Fruit fly (Drosophila melanogaster) whole organism, prepupa: ENCODE results near the gene CG17560.

Experiments
- CG10631 ChIP-seq: fragments of 200-800 bp; sonication (Bioruptor generic); optimal IDR thresholded peaks from 2 replicates; lab custom pipeline; 2016; ENCODE audit warnings: missing biosample characterization, missing genetic modification characterization
- CG11294 ChIP-seq: fragments of 200-800 bp; sonication (Bioruptor generic); IDR thresholded peaks from 2 replicates; pipeline ENCODE4 v1.3.6; 2022; ENCODE audit warnings: missing biosample characterization, missing genetic modification characterization
- CG11762 ChIP-seq: fragments of 200-800 bp; sonication (Bioruptor generic); optimal IDR thresholded peaks from 3 replicates; lab custom pipeline; 2016; ENCODE audit warnings: missing biosample characterization, missing genetic modification characterization; ENCODE audit not compliant: insufficient read depth
- CG15336 ChIP-seq: fragments of 200-800 bp; sonication (Bioruptor generic); IDR thresholded peaks from 2 replicates; pipeline ENCODE4 v1.3.6; 2022; ENCODE audit warnings: missing biosample characterization, missing genetic modification characterization
- CG1621 ChIP-seq: fragments of 200-800 bp; sonication (Bioruptor generic); optimal IDR thresholded peaks from 3 replicates; lab custom pipeline; 2018; ENCODE audit warnings: missing biosample characterization, mild to moderate bottlenecking, missing genetic modification characterization
- CG16779 ChIP-seq: fragments of 200-800 bp; sonication (Bioruptor generic); optimal IDR thresholded peaks from 3 replicates; lab custom pipeline; 2017; ENCODE audit warnings: missing biosample characterization, mild to moderate bottlenecking, missing genetic modification characterization
- CG31627 ChIP-seq: fragments of 200-800 bp; sonication (Bioruptor generic); optimal IDR thresholded peaks from 3 replicates; lab custom pipeline; 2016; ENCODE audit warnings: missing biosample characterization, missing genetic modification characterization
- CG32006 ChIP-seq: fragments of 200-800 bp; sonication (Bioruptor generic); optimal IDR thresholded peaks from 3 replicates; lab custom pipeline; 2017; ENCODE audit warnings: missing biosample characterization, mild to moderate bottlenecking, missing genetic modification characterization
- CG3919 ChIP-seq: fragments of 200-800 bp; sonication (Bioruptor generic); optimal IDR thresholded peaks from 3 replicates; lab custom pipeline; 2016; ENCODE audit warnings: missing biosample characterization, missing genetic modification characterization
- CG4318 ChIP-seq: fragments of 200-800 bp; sonication (Bioruptor generic); optimal IDR thresholded peaks from 3 replicates; lab custom pipeline; 2017; ENCODE audit warnings: missing biosample characterization, mild to moderate bottlenecking, missing genetic modification characterization
- CG6163 ChIP-seq: fragments of 200-800 bp; sonication (Bioruptor generic); IDR thresholded peaks from 3 replicates; pipeline ENCODE4 v1.3.6; 2022; ENCODE audit warnings: missing biosample characterization, missing genetic modification characterization
- CG6276 ChIP-seq: fragments of 200-800 bp; sonication (Bioruptor generic); optimal IDR thresholded peaks from 2 replicates; lab custom pipeline; 2017; ENCODE audit warnings: missing biosample characterization, mild to moderate bottlenecking, missing genetic modification characterization
- CG6792 ChIP-seq: fragments of 200-800 bp; sonication (Bioruptor generic); optimal IDR thresholded peaks from 3 replicates; lab custom pipeline; 2016; ENCODE audit warnings: missing biosample characterization, missing genetic modification characterization
- CG6854 ChIP-seq: fragments of 200-800 bp; sonication (Bioruptor generic); optimal IDR thresholded peaks from 2 replicates; lab custom pipeline; 2017; ENCODE audit warnings: missing biosample characterization, mild to moderate bottlenecking, missing genetic modification characterization
- CG7368 ChIP-seq: fragments of 200-800 bp; sonication (Bioruptor generic); optimal IDR thresholded peaks from 3 replicates; lab custom pipeline; 2016; ENCODE audit warnings: missing biosample characterization, missing genetic modification characterization
- CG8119 ChIP-seq: fragments of 200-800 bp; sonication (Bioruptor generic); IDR thresholded peaks from 3 replicates; pipeline ENCODE4 v1.3.6; 2022; ENCODE audit warnings: missing biosample characterization, missing genetic modification characterization
- CG8319 ChIP-seq: fragments of 200-800 bp; sonication (Bioruptor generic); optimal IDR thresholded peaks from 3 replicates; lab custom pipeline; 2016; ENCODE audit warnings: missing biosample characterization, missing genetic modification characterization
- Eip78C ChIP-seq: fragments of 200-800 bp; sonication (Bioruptor generic); peaks from one replicate; lab custom pipeline; 2016; ENCODE audit warnings: missing biosample characterization, missing genetic modification characterization
- Eip93F ChIP-seq: fragments of 200-800 bp; sonication (Bioruptor generic); optimal IDR thresholded peaks from 2 replicates; lab custom pipeline; 2016; ENCODE audit warnings: missing biosample characterization, mild to moderate bottlenecking, missing genetic modification characterization
- Ets21C ChIP-seq: fragments of 200-800 bp; sonication (Bioruptor generic); optimal IDR thresholded peaks from 3 replicates; lab custom pipeline; 2016; ENCODE audit warnings: missing biosample characterization, missing genetic modification characterization
- Ets96B ChIP-seq: fragments of 200-800 bp; optimal IDR thresholded peaks from 2 replicates; lab custom pipeline; 2019; ENCODE audit warnings: missing biosample characterization, mild to moderate bottlenecking, missing genetic modification characterization, moderate library complexity
- Gug ChIP-seq: fragments of 200-800 bp; sonication (Bioruptor generic); IDR thresholded peaks from 2 replicates; pipeline ENCODE4 v1.3.6; 2022; ENCODE audit warnings: missing biosample characterization, missing genetic modification characterization
- Hr4 ChIP-seq: fragments of 200-800 bp; sonication (Bioruptor generic); optimal IDR thresholded peaks from 3 replicates; lab custom pipeline; 2016; ENCODE audit warnings: missing biosample characterization, missing genetic modification characterization
- OdsH ChIP-seq: fragments of 200-800 bp; sonication (Bioruptor generic); optimal IDR thresholded peaks from 3 replicates; lab custom pipeline; 2016; ENCODE audit warnings: missing biosample characterization, missing genetic modification characterization
- Smox ChIP-seq: fragments of 200-800 bp; sonication (Bioruptor generic); optimal IDR thresholded peaks from 3 replicates; lab custom pipeline; 2016; ENCODE audit warnings: missing biosample characterization, missing genetic modification characterization
- Sox102F ChIP-seq: fragments of 200-800 bp; sonication (Bioruptor generic); optimal IDR thresholded peaks from 2 replicates; lab custom pipeline; 2016; ENCODE audit warnings: missing biosample characterization, mild to moderate bottlenecking, missing genetic modification characterization
- Sox14 ChIP-seq: fragments of 200-800 bp; sonication (Bioruptor generic); optimal IDR thresholded peaks from 3 replicates; lab custom pipeline; 2016; ENCODE audit warnings: missing biosample characterization, missing genetic modification characterization
- achi ChIP-seq: fragments of 200-800 bp; sonication (Bioruptor generic); optimal IDR thresholded peaks from 3 replicates; lab custom pipeline; 2016; ENCODE audit warnings: missing biosample characterization, missing genetic modification characterization
- eg ChIP-seq: fragments of 200-800 bp; sonication (Bioruptor generic); IDR thresholded peaks from 3 replicates; pipeline ENCODE4 v1.3.6; 2022; ENCODE audit warnings: missing biosample characterization, missing genetic modification characterization
- esn ChIP-seq: fragments of 200-800 bp; sonication (Bioruptor generic); optimal IDR thresholded peaks from 2 replicates; lab custom pipeline; 2016; ENCODE audit warnings: missing biosample characterization, mild to moderate bottlenecking, missing genetic modification characterization, moderate library complexity
- fd85E ChIP-seq: fragments of 200-800 bp; sonication (Bioruptor generic); optimal IDR thresholded peaks from 3 replicates; lab custom pipeline; 2016; ENCODE audit warnings: missing biosample characterization, missing genetic modification characterization
- fkh ChIP-seq: fragments of 200-800 bp; sonication (Bioruptor generic); optimal IDR thresholded peaks from 3 replicates; lab custom pipeline; 2017; ENCODE audit warnings: missing biosample characterization, mild to moderate bottlenecking, missing genetic modification characterization, moderate library complexity
- net ChIP-seq: fragments of 200-800 bp; sonication (Bioruptor generic); optimal IDR thresholded peaks from 3 replicates; lab custom pipeline; 2016; ENCODE audit warnings: missing biosample characterization, missing genetic modification characterization
- pdm3 ChIP-seq: fragments of 200-800 bp; sonication (Bioruptor generic); optimal IDR thresholded peaks from 3 replicates; lab custom pipeline; 2016; ENCODE audit warnings: missing biosample characterization, missing genetic modification characterization
- salr ChIP-seq, 2 experiments: fragments of 200-800 bp; sonication (Bioruptor generic); optimal IDR thresholded peaks; 3 replicates each; lab custom pipeline; 2016 to 2018; ENCODE audit warnings: missing biosample characterization in 2 of 2, missing genetic modification characterization in 2 of 2, mild to moderate bottlenecking in 1 of 2
- spab ChIP-seq: fragments of 200-800 bp; sonication (Bioruptor generic); optimal IDR thresholded peaks from 2 replicates; lab custom pipeline; 2017; ENCODE audit warnings: missing biosample characterization, mild to moderate bottlenecking, missing genetic modification characterization, missing genetic modification reagents
- svp ChIP-seq: fragments of 200-800 bp; sonication (Bioruptor generic); peaks from one replicate; lab custom pipeline; 2016; ENCODE audit warnings: missing biosample characterization, missing genetic modification characterization
- topi ChIP-seq: fragments of 200-800 bp; sonication (Bioruptor generic); optimal IDR thresholded peaks from 3 replicates; lab custom pipeline; 2016; ENCODE audit warnings: missing biosample characterization, missing genetic modification characterization
- vri ChIP-seq: fragments of 200-800 bp; sonication (Bioruptor generic); optimal IDR thresholded peaks from 3 replicates; lab custom pipeline; 2016; ENCODE audit warnings: missing biosample characterization, mild to moderate bottlenecking, missing genetic modification characterization

Gene CG17560

dm6 chr3R:16615009-16615408, 2.7 kb upstream of the CG17560 start, which contains the start of gene CG17562:
CG17562 (plus strand) TSS chr3R:16615309.
- TF ChIP-seq Sox102F (GFP tag; lab: Kevin White, UChicago) (no peak), CG11294 (GFP tag; lab: Robert Waterston, UW) (no peak), Eip78C (GFP tag; lab: Kevin White, UChicago) (no peak), pdm3 (GFP tag; lab: Kevin White, UChicago) (no peak), CG4318 (GFP tag; lab: Kevin White, UChicago) (no peak), esn (GFP tag; lab: Kevin White, UChicago) (no peak)

- TF ChIP-seq Sox102F (GFP tag; lab: Kevin White, UChicago) (no peak), Ets96B (tag; lab: Kevin White, UChicago) (no peak), CG15336 (GFP tag; lab: Robert Waterston, UW) (no peak), Eip93F (GFP tag; lab: Kevin White, UChicago) (no peak), CG7368 (GFP tag; lab: Kevin White, UChicago) (no peak), eg (GFP tag; lab: Robert Waterston, UW) (no peak), Sox14 (GFP tag; lab: Kevin White, UChicago) (no peak), CG6792 (GFP tag; lab: Kevin White, UChicago) (no peak), CG16779 (tag; lab: Kevin White, UChicago) (no peak), CG31627 (GFP tag; lab: Kevin White, UChicago) (no peak), CG8119 (GFP tag; lab: Robert Waterston, UW) (no peak), salr (GFP tag; optimal IDR thresholded peaks at IDR 0.05; lab: Kevin White, UChicago) (no peak), fd85E (no peak), CG10631 (GFP tag; lab: Kevin White, UChicago) (no peak), fkh (GFP tag; lab: Kevin White, UChicago) (no peak)
Measured at dm6 chr3R:16620478-16620877, 2.7 kb downstream of the CG17560 start, which contains the start of gene CG14893. CG14893 (plus strand) TSS chr3R:16620778.

- TF ChIP-seq Hr4 (no peak), CG8319 (GFP tag; lab: Kevin White, UChicago) (peak; percentile 70)
Measured at dm6 chr3R:16624371-16624749, 6.6 kb downstream of the CG17560 start, which contains the start of gene Ccdc114. Ccdc114 (minus strand) TSS chr3R:16624717.

- TF ChIP-seq Sox102F (GFP tag; lab: Kevin White, UChicago) (no peak), CG6854 (peak; percentile 38), esn (GFP tag; lab: Kevin White, UChicago) (no peak), Hr4 (peak; percentile 15), Eip78C (GFP tag; lab: Kevin White, UChicago) (peak; percentile 50), CG6792 (GFP tag; lab: Kevin White, UChicago) (no peak), CG3919 (GFP tag; lab: Kevin White, UChicago) (peak; percentile 13)
- TF ChIP-seq, all 60 proteins: peak for 4
Measured at dm6 chr3R:16624750-16625549, 7.2 kb downstream of the CG17560 start, which contains the start of gene Fas1. Fas1 (plus strand) TSS chr3R:16625238.

- TF ChIP-seq CG6163 (GFP tag; lab: Robert Waterston, UW): 0 out of 3 replicates have a peak, but pooled peaks have one; percentile 29
- TF ChIP-seq CG8319 (GFP tag; lab: Kevin White, UChicago): no peak
- no peak for TF ChIP-seq CG11294 (GFP tag; lab: Robert Waterston, UW)
- TF ChIP-seq Smox (GFP tag; lab: Kevin White, UChicago): no peak
- no peak for TF ChIP-seq CG4318 (GFP tag; lab: Kevin White, UChicago)
- no peak for TF ChIP-seq CG16779 (tag; lab: Kevin White, UChicago)
- no peak for TF ChIP-seq Gug (GFP tag; lab: Robert Waterston, UW)
- TF ChIP-seq Sox102F (GFP tag; lab: Kevin White, UChicago): no peak
- TF ChIP-seq CG32006 (GFP tag; lab: Kevin White, UChicago): no peak
- no peak for TF ChIP-seq CG11762 (GFP tag; lab: Kevin White, UChicago)
- TF ChIP-seq CG10631 (GFP tag; lab: Kevin White, UChicago): no peak
- no peak for TF ChIP-seq spab
- no peak for TF ChIP-seq Hr4
- peak; percentile 26 for TF ChIP-seq CG1621 (tag; lab: Kevin White, UChicago)
- peak; percentile 33; the same call in 1 of the 3 replicates for TF ChIP-seq CG8119 (GFP tag; lab: Robert Waterston, UW)
- TF ChIP-seq pdm3 (GFP tag; lab: Kevin White, UChicago): no peak
- TF ChIP-seq vri (GFP tag; lab: Kevin White, UChicago): no peak
- no peak for TF ChIP-seq CG6276 (GFP tag; lab: Kevin White, UChicago)
- no peak for TF ChIP-seq OdsH (GFP tag; lab: Kevin White, UChicago)
- peak; percentile 46 for TF ChIP-seq Eip78C (GFP tag; lab: Kevin White, UChicago)
- TF ChIP-seq Ets96B (tag; lab: Kevin White, UChicago): no peak
- no peak for TF ChIP-seq topi (GFP tag; lab: Kevin White, UChicago)
- no peak for TF ChIP-seq Ets21C (GFP tag; lab: Kevin White, UChicago)
- TF ChIP-seq achi: no peak
- no peak for TF ChIP-seq esn (GFP tag; lab: Kevin White, UChicago)
- TF ChIP-seq CG6792 (GFP tag; lab: Kevin White, UChicago): no peak
- TF ChIP-seq net (GFP tag; lab: Kevin White, UChicago): no peak
- no peak for TF ChIP-seq svp (GFP tag; lab: Kevin White, UChicago)
Measured at dm6 chr3R:16625844-16626430, 8.2 kb downstream of the CG17560 start.
